Fruit fly (Drosophila melanogaster): ENCODE measurements around the gene CG14711.
A peak's percentile ranks its signal among the peaks of the same experiment; 100 is the strongest.

Gene CG14711

dm6 chr3R:11649449-11649848 lies 26.3 kb downstream of the CG14711 start (continued):
- TF ChIP-seq chm (GFP tag; IDR thresholded peaks at IDR 0.05) (peak; percentile 95), pnt (GFP tag; optimal IDR thresholded peaks at IDR 0.05) (peak; percentile 96), CrebB (tag; optimal IDR thresholded peaks at IDR 0.05) (peak; percentile 93), ind (GFP tag; optimal IDR thresholded peaks at IDR 0.05) (peak; percentile 98), gfzf (GFP tag; optimal IDR thresholded peaks at IDR 0.05) (peak; percentile 0), usp (GFP tag; optimal IDR thresholded peaks at IDR 0.05) (no peak), Awh (GFP tag; IDR thresholded peaks at IDR 0.05) (peak; percentile 97), fru (optimal IDR thresholded peaks at IDR 0.05) (no peak), Deaf1 (tag; optimal IDR thresholded peaks at IDR 0.05) (peak; percentile 51), NK7.1 (GFP tag; optimal IDR thresholded peaks at IDR 0.05) (peak; percentile 93), exex (tag; optimal IDR thresholded peaks at IDR 0.05) (peak; percentile 78), twi (tag; optimal IDR thresholded peaks at IDR 0.05) (peak; percentile 82), CG3065 (GFP tag; optimal IDR thresholded peaks at IDR 0.05) (peak; percentile 85), CG30403 (GFP tag; optimal IDR thresholded peaks at IDR 0.05) (peak; percentile 97), Side (GFP tag; optimal IDR thresholded peaks at IDR 0.05) (peak; percentile 97), HLH3B (GFP tag; IDR thresholded peaks at IDR 0.05) (peak; percentile 97), CG31441 (GFP tag; IDR thresholded peaks at IDR 0.05) (peak; percentile 88), peb (GFP tag; IDR thresholded peaks at IDR 0.05) (peak; percentile 91), CG13287 (GFP tag; IDR thresholded peaks at IDR 0.05; ENCODE audit: partially characterized antibody) (no peak), disco-r (GFP tag; optimal IDR thresholded peaks at IDR 0.05) (peak; percentile 94), CG4707 (GFP tag; optimal IDR thresholded peaks at IDR 0.05) (peak; percentile 82), CG9932 (GFP tag; IDR thresholded peaks at IDR 0.05) (peak; percentile 99), CG10147 (GFP tag; optimal IDR thresholded peaks at IDR 0.05) (peak; percentile 95), zfh1 (GFP tag; IDR thresholded peaks at IDR 0.05) (peak; percentile 97), Ptx1 (GFP tag; IDR thresholded peaks at IDR 0.05) (peak; percentile 97), CHES-1-like (GFP tag; optimal IDR thresholded peaks at IDR 0.05) (peak; percentile 98), gsb-n (tag; optimal IDR thresholded peaks at IDR 0.05) (peak; percentile 73), trem (tag; optimal IDR thresholded peaks at IDR 0.05) (peak; percentile 20), CG14710 (tag; optimal IDR thresholded peaks at IDR 0.05) (peak; percentile 53), B-H2 (GFP tag; optimal IDR thresholded peaks at IDR 0.05) (peak; percentile 98), CG31224 (GFP tag; IDR thresholded peaks at IDR 0.05) (peak; percentile 93), gcm (GFP tag; optimal IDR thresholded peaks at IDR 0.05) (peak; percentile 83), Sox102F (GFP tag; optimal IDR thresholded peaks at IDR 0.05) (peak; percentile 97), CG4360 (GFP tag; IDR thresholded peaks at IDR 0.05) (peak; percentile 59; the same call in 1 of the 2 replicates), Hr78 (GFP tag; optimal IDR thresholded peaks at IDR 0.05) (peak in 1 of 2 experiments; percentile 46), Nf-YC (tag; optimal IDR thresholded peaks at IDR 0.05) (peak; percentile 88), az2 (GFP tag; optimal IDR thresholded peaks at IDR 0.05) (peak; percentile 97), HLHmδ (GFP tag; optimal IDR thresholded peaks at IDR 0.05) (no peak), Camta (GFP tag; optimal IDR thresholded peaks at IDR 0.05) (peak; percentile 95), CG14965 (GFP tag; optimal IDR thresholded peaks at IDR 0.05; ENCODE audit: borderline replicate concordance) (peak; percentile 73), yki (optimal IDR thresholded peaks at IDR 0.05) (no peak), zen (tag; optimal IDR thresholded peaks at IDR 0.05) (peak; percentile 86), Hmr (GFP tag; optimal IDR thresholded peaks at IDR 0.05) (peak; percentile 96), ssp (GFP tag; IDR thresholded peaks at IDR 0.05) (peak; percentile 85), Stat92E (GFP tag; optimal IDR thresholded peaks at IDR 0.05) (no peak), D (optimal IDR thresholded peaks at IDR 0.05) (no peak), D (GFP tag; optimal IDR thresholded peaks at IDR 0.05) (peak; percentile 82), CG2202 (tag; optimal IDR thresholded peaks at IDR 0.05) (peak; percentile 41), HHEX (GFP tag; optimal IDR thresholded peaks at IDR 0.05) (peak; percentile 94), CG30431 (GFP tag; optimal IDR thresholded peaks at IDR 0.05) (peak; percentile 86), CG16815 (GFP tag; optimal IDR thresholded peaks at IDR 0.05) (peak; percentile 90), fd64A (GFP tag; optimal IDR thresholded peaks at IDR 0.05) (peak; percentile 71)

All from whole organism, embryonic.